Fruit fly (Drosophila melanogaster) whole organism, embryonic: ENCODE measurements around the gene Wsck.

Experiments
- CG10274 ChIP-seq: fragments of 200-800 bp; sonication (Bioruptor generic); optimal IDR thresholded peaks from 3 replicates; lab custom pipeline; 2017; ENCODE audit warnings: missing biosample characterization, mild to moderate bottlenecking, missing genetic modification characterization
- CG10321 ChIP-seq: fragments of 200-800 bp; sonication (Bioruptor generic); IDR thresholded peaks from 2 replicates; pipeline ENCODE4 v1.3.6; 2022; ENCODE audit warnings: missing biosample characterization, missing genetic modification characterization
- CG11398 ChIP-seq: fragments of 200-800 bp; sonication (Bioruptor generic); optimal IDR thresholded peaks from 2 replicates; lab custom pipeline; 2016; ENCODE audit warnings: missing biosample characterization, missing genetic modification characterization
- CG12071 ChIP-seq: fragments of 200-800 bp; sonication (Bioruptor generic); optimal IDR thresholded peaks from 3 replicates; lab custom pipeline; 2018; ENCODE audit warnings: missing biosample characterization, mild to moderate bottlenecking, missing genetic modification characterization
- CG12219 ChIP-seq: fragments of 200-800 bp; sonication (Bioruptor generic); optimal IDR thresholded peaks from 3 replicates; lab custom pipeline; 2018; ENCODE audit warnings: missing biosample characterization, mild to moderate bottlenecking, missing genetic modification characterization
- CG16863 ChIP-seq: fragments of 200-800 bp; sonication (Bioruptor generic); optimal IDR thresholded peaks from 3 replicates; lab custom pipeline; 2016; ENCODE audit warnings: missing biosample characterization, missing genetic modification characterization
- CG17385 ChIP-seq: fragments of 200-800 bp; sonication (Bioruptor generic); optimal IDR thresholded peaks from 3 replicates; lab custom pipeline; 2018; ENCODE audit warnings: missing biosample characterization, mild to moderate bottlenecking, missing genetic modification characterization
- CG18619 ChIP-seq: fragments of 200-800 bp; sonication (Bioruptor generic); optimal IDR thresholded peaks from 3 replicates; lab custom pipeline; 2017; ENCODE audit warnings: missing biosample characterization, mild to moderate bottlenecking, missing genetic modification characterization
- CG2889 ChIP-seq: fragments of 200-800 bp; sonication (Bioruptor generic); IDR thresholded peaks from 3 replicates; pipeline ENCODE4 v1.3.6; 2022; ENCODE audit warnings: missing biosample characterization, missing genetic modification characterization
- CG5245 ChIP-seq: fragments of 200-800 bp; sonication (Bioruptor generic); optimal IDR thresholded peaks from 3 replicates; lab custom pipeline; 2016; ENCODE audit warnings: missing biosample characterization, missing genetic modification characterization
- CG6254 ChIP-seq: fragments of 200-800 bp; sonication (Bioruptor generic); optimal IDR thresholded peaks from 3 replicates; lab custom pipeline; 2017; ENCODE audit warnings: mild to moderate bottlenecking, missing biosample characterization, missing genetic modification reagents, missing genetic modification characterization
- CG6813 ChIP-seq: fragments of 200-800 bp; sonication (Bioruptor generic); optimal IDR thresholded peaks from 2 replicates; lab custom pipeline; 2017; ENCODE audit warnings: missing biosample characterization, missing genetic modification characterization, mild to moderate bottlenecking, moderate library complexity, missing genetic modification reagents
- CG8478 ChIP-seq: fragments of >200 bp; optimal IDR thresholded peaks from 2 replicates; lab custom pipeline; 2018
- CG9437 ChIP-seq: fragments of 200-800 bp; sonication (Bioruptor generic); optimal IDR thresholded peaks from 2 replicates; lab custom pipeline; 2018; ENCODE audit warnings: missing biosample characterization, mild to moderate bottlenecking, missing genetic modification characterization
- Deaf1 ChIP-seq: fragments of 200-800 bp; optimal IDR thresholded peaks from 3 replicates; lab custom pipeline; 2019; ENCODE audit warnings: missing biosample characterization, mild to moderate bottlenecking, missing genetic modification characterization, moderate library complexity
- Dip2 ChIP-seq: fragments of 200-800 bp; sonication (Bioruptor generic); IDR thresholded peaks from 2 replicates; pipeline ENCODE4 v1.3.6; 2022; ENCODE audit warnings: missing biosample characterization, missing genetic modification characterization
- Dip3 ChIP-seq: fragments of 200-800 bp; sonication (Bioruptor generic); optimal IDR thresholded peaks from 3 replicates; lab custom pipeline; 2016; ENCODE audit warnings: missing biosample characterization, missing genetic modification characterization
- Gsc ChIP-seq: fragments of 200-800 bp; sonication (Bioruptor generic); IDR thresholded peaks from 2 replicates; pipeline ENCODE4 v1.3.6; 2022; ENCODE audit warnings: missing biosample characterization, missing genetic modification characterization
- Hmx ChIP-seq: fragments of 200-800 bp; sonication (Bioruptor generic); optimal IDR thresholded peaks from 2 replicates; lab custom pipeline; 2016; ENCODE audit warnings: missing biosample characterization, missing genetic modification characterization
- MTF-1 ChIP-seq: fragments of 200-800 bp; sonication (Bioruptor generic); optimal IDR thresholded peaks from 2 replicates; lab custom pipeline; 2018; ENCODE audit warnings: missing biosample characterization, mild to moderate bottlenecking, missing genetic modification characterization, borderline replicate concordance
- NFAT ChIP-seq: fragments of 200-800 bp; sonication (Bioruptor generic); IDR thresholded peaks from 2 replicates; pipeline ENCODE4 v1.3.6; 2022; ENCODE audit warnings: missing biosample characterization, missing genetic modification characterization
- Rx ChIP-seq: fragments of 200-800 bp; sonication (Bioruptor generic); IDR thresholded peaks from 2 replicates; pipeline ENCODE4 v1.3.6; 2022; ENCODE audit warnings: missing biosample characterization, missing genetic modification characterization
- Sry-δ ChIP-seq: fragments of 200-800 bp; sonication (Bioruptor generic); optimal IDR thresholded peaks from 2 replicates; lab custom pipeline; 2016; ENCODE audit warnings: missing biosample characterization, missing genetic modification characterization
- Xbp1 ChIP-seq: fragments of 200-800 bp; sonication (Bioruptor generic); optimal IDR thresholded peaks from 3 replicates; lab custom pipeline; 2016; ENCODE audit warnings: missing biosample characterization, mild to moderate bottlenecking, missing genetic modification characterization
- ab ChIP-seq: fragments of 200-800 bp; sonication (Bioruptor generic); optimal IDR thresholded peaks from 2 replicates; lab custom pipeline; 2016; ENCODE audit warnings: missing biosample characterization, missing genetic modification characterization
- aop ChIP-seq: fragments of 200-800 bp; sonication (Bioruptor generic); IDR thresholded peaks from 2 replicates; pipeline ENCODE4 v1.3.6; 2022; ENCODE audit warnings: missing biosample characterization, missing genetic modification characterization
- ash1 ChIP-seq: fragments of 200-800 bp; sonication (Bioruptor generic); optimal IDR thresholded peaks from 2 replicates; lab custom pipeline; 2018; ENCODE audit warnings: missing biosample characterization, mild to moderate bottlenecking, missing genetic modification characterization
- bcd ChIP-seq: fragments of 200-800 bp; sonication (Bioruptor generic); optimal IDR thresholded peaks from 2 replicates; lab custom pipeline; 2017; ENCODE audit warnings: missing biosample characterization, mild to moderate bottlenecking, missing genetic modification characterization
- cad ChIP-seq: fragments of >200 bp; optimal IDR thresholded peaks from 2 replicates; lab custom pipeline; 2017; ENCODE audit warnings: missing biosample characterization, missing genetic modification characterization
- crp ChIP-seq, 2 experiments: fragments of 200-800 bp; sonication (Bioruptor generic); optimal IDR thresholded peaks; 2 replicates in 1 of 2; 3 replicates in 1 of 2; lab custom pipeline; 2017; ENCODE audit warnings: missing biosample characterization in 2 of 2, missing genetic modification characterization in 2 of 2, mild to moderate bottlenecking in 1 of 2, moderate library complexity in 1 of 2
- dati ChIP-seq: fragments of 200-800 bp; sonication (Bioruptor generic); IDR thresholded peaks from 2 replicates; pipeline ENCODE4 v1.3.6; 2022; ENCODE audit warnings: missing biosample characterization, missing genetic modification characterization
- dmrt99B ChIP-seq: fragments of 200-800 bp; sonication (Bioruptor generic); optimal IDR thresholded peaks from 2 replicates; lab custom pipeline; 2018; ENCODE audit warnings: missing biosample characterization, mild to moderate bottlenecking, missing genetic modification characterization, moderate library complexity
- dysf ChIP-seq: fragments of 200-800 bp; sonication (Bioruptor generic); IDR thresholded peaks from 3 replicates; pipeline ENCODE4 v1.3.6; 2022; ENCODE audit warnings: missing biosample characterization, missing genetic modification characterization
- emc ChIP-seq: fragments of 200-800 bp; sonication (Bioruptor generic); optimal IDR thresholded peaks from 2 replicates; lab custom pipeline; 2016; ENCODE audit warnings: missing biosample characterization, missing genetic modification characterization
- exex ChIP-seq: fragments of 200-800 bp; sonication (Bioruptor generic); optimal IDR thresholded peaks from 4 replicates; lab custom pipeline; 2018; ENCODE audit warnings: missing biosample characterization, mild to moderate bottlenecking, missing genetic modification characterization, moderate library complexity
- gsb-n ChIP-seq: fragments of 200-800 bp; sonication (Bioruptor generic); optimal IDR thresholded peaks from 3 replicates; lab custom pipeline; 2018; ENCODE audit warnings: missing biosample characterization, mild to moderate bottlenecking, missing genetic modification characterization
- kni ChIP-seq: fragments of 200-800 bp; sonication (Bioruptor generic); optimal IDR thresholded peaks from 3 replicates; lab custom pipeline; 2017; ENCODE audit warnings: mild to moderate bottlenecking, missing biosample characterization, missing genetic modification reagents, missing genetic modification characterization
- lab ChIP-seq: fragments of 200-800 bp; sonication (Bioruptor generic); optimal IDR thresholded peaks from 3 replicates; lab custom pipeline; 2017; ENCODE audit warnings: missing biosample characterization, missing genetic modification characterization, mild to moderate bottlenecking, moderate library complexity, missing genetic modification reagents
- luna ChIP-seq: fragments of 200-800 bp; sonication (Bioruptor generic); optimal IDR thresholded peaks from 2 replicates; lab custom pipeline; 2016; ENCODE audit warnings: missing biosample characterization, missing genetic modification characterization
- maf-S ChIP-seq: fragments of 200-800 bp; sonication (Bioruptor generic); optimal IDR thresholded peaks from 2 replicates; lab custom pipeline; 2016; ENCODE audit warnings: missing biosample characterization, missing genetic modification characterization
- nau ChIP-seq: fragments of 200-800 bp; sonication (Bioruptor generic); optimal IDR thresholded peaks from 3 replicates; lab custom pipeline; 2017; ENCODE audit warnings: missing biosample characterization, mild to moderate bottlenecking, missing genetic modification characterization, missing genetic modification reagents
- nerfin-2 ChIP-seq: fragments of 200-800 bp; sonication (Bioruptor generic); IDR thresholded peaks from 2 replicates; pipeline ENCODE4 v1.3.6; 2022; ENCODE audit warnings: missing biosample characterization, missing genetic modification characterization; ENCODE audit not compliant: partially characterized antibody
- prd ChIP-seq, 3 experiments: fragments of >200 bp in 2 of 3; fragments of 200-800 bp in 1 of 3; sonication (Bioruptor generic) in 1 of 3; optimal IDR thresholded peaks in 2 of 3; IDR thresholded peaks in 1 of 3; 2 replicates in 2 of 3; 3 replicates in 1 of 3; pipeline versions ENCODE4 v1.3.6 to Lab custom; 2017 to 2022; ENCODE audit warnings: missing biosample characterization in 1 of 3, missing genetic modification characterization in 1 of 3
- run ChIP-seq: fragments of 200-800 bp; sonication (Bioruptor generic); optimal IDR thresholded peaks from 3 replicates; lab custom pipeline; 2018; ENCODE audit warnings: missing biosample characterization, mild to moderate bottlenecking, missing genetic modification characterization
- sr ChIP-seq: fragments of 200-800 bp; sonication (Bioruptor generic); IDR thresholded peaks from 3 replicates; pipeline ENCODE4 v1.3.6; 2022; ENCODE audit warnings: missing biosample characterization, missing genetic modification characterization
- stwl ChIP-seq: fragments of 200-800 bp; sonication (Bioruptor generic); optimal IDR thresholded peaks from 3 replicates; lab custom pipeline; 2018; ENCODE audit warnings: missing biosample characterization, mild to moderate bottlenecking, missing genetic modification characterization, moderate library complexity
- tgo ChIP-seq: fragments of 200-800 bp; sonication (Bioruptor generic); IDR thresholded peaks from 3 replicates; pipeline ENCODE4 v1.3.6; 2022; ENCODE audit warnings: missing biosample characterization, missing genetic modification characterization
- tio ChIP-seq: fragments of 200-800 bp; sonication (Bioruptor generic); optimal IDR thresholded peaks from 2 replicates; lab custom pipeline; 2017; ENCODE audit warnings: missing biosample characterization, missing genetic modification characterization, inconsistent platforms
- trem ChIP-seq: fragments of 200-800 bp; optimal IDR thresholded peaks from 3 replicates; lab custom pipeline; 2019; ENCODE audit warnings: missing biosample characterization, mild to moderate bottlenecking, missing genetic modification characterization, moderate library complexity

Wsck gene

DNA sequence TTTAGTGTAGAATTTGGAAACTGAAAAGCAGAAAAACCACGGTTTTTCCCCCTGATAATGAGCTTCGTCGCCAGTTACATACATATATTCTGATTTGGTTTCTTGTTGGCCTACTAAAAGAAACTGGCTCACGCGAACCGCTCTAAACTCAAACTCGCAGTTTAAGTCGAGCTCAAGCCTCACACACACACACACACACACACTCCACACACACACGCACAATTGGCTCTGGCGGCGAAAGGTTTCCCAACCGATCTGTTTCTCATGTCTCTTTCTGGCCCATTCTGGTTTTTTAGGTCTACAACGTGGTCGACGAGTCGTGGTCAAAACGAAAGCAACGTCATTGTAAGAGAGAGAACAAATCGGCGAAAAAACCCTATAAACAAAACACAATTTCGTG lies 39.6 kb downstream of the Wsck start (continued):
- TF ChIP-seq Hmx (GFP tag; lab: Kevin White, UChicago) (no peak), stwl (tag; lab: Kevin White, UChicago) (no peak), maf-S (GFP tag; lab: Kevin White, UChicago) (no peak), crp (GFP tag; optimal IDR thresholded peaks at IDR 0.05; lab: Kevin White, UChicago) (no peak), dysf (no peak), run (no peak), Dip2 (GFP tag; lab: Robert Waterston, UW) (no peak), MTF-1 (no peak), ash1 (GFP tag; lab: Kevin White, UChicago) (no peak), NFAT (GFP tag; lab: Robert Waterston, UW) (no peak), ab (no peak), Dip3 (GFP tag; lab: Kevin White, UChicago) (no peak), bcd (no peak)
- TF ChIP-seq, all 482 proteins: peak for 6

- no peak for TF ChIP-seq CG11398 (GFP tag; lab: Kevin White, UChicago)
- TF ChIP-seq dmrt99B (tag; lab: Kevin White, UChicago): no peak
- TF ChIP-seq dati: no peak
- TF ChIP-seq CG5245: no peak
- no peak for TF ChIP-seq tio (GFP tag; lab: Kevin White, UChicago)
- no peak for TF ChIP-seq Rx (GFP tag; lab: Robert Waterston, UW)
- TF ChIP-seq gsb-n (tag; lab: Kevin White, UChicago): no peak
- TF ChIP-seq CG10321 (GFP tag; lab: Robert Waterston, UW): no peak
- TF ChIP-seq sr (GFP tag; lab: Robert Waterston, UW): no peak
- no peak for TF ChIP-seq CG6813
- no peak for TF ChIP-seq ash1 (GFP tag; lab: Kevin White, UChicago)
- TF ChIP-seq CG12219 (GFP tag; lab: Kevin White, UChicago): no peak
- TF ChIP-seq trem (tag; lab: Kevin White, UChicago): peak; percentile 2
- no peak for TF ChIP-seq prd (optimal IDR thresholded peaks at IDR 0.05; lab: Kevin White, UChicago)
- no peak for TF ChIP-seq prd (GFP tag; IDR thresholded peaks at IDR 0.05; lab: Robert Waterston, UW)
- no peak for TF ChIP-seq CG10274 (GFP tag; lab: Kevin White, UChicago)
- TF ChIP-seq tgo: no peak
- no peak for TF ChIP-seq Gsc (GFP tag; lab: Robert Waterston, UW)
- no peak for TF ChIP-seq aop (GFP tag; lab: Robert Waterston, UW)
- peak; percentile 6 for TF ChIP-seq lab (GFP tag; lab: Kevin White, UChicago)
- TF ChIP-seq CG9437 (GFP tag; lab: Kevin White, UChicago): no peak
- peak; percentile 42 for TF ChIP-seq kni (GFP tag; lab: Kevin White, UChicago)
- TF ChIP-seq emc (GFP tag; lab: Kevin White, UChicago): no peak
- no peak for TF ChIP-seq CG8478 (lab: Kevin White, UChicago)
- no peak for TF ChIP-seq cad
- TF ChIP-seq CG17385 (GFP tag; lab: Kevin White, UChicago): no peak
- TF ChIP-seq Sry-δ (GFP tag; lab: Kevin White, UChicago): no peak
- TF ChIP-seq nau: peak; percentile 42
- TF ChIP-seq nerfin-2 (GFP tag; lab: Robert Waterston, UW): no peak
- TF ChIP-seq CG2889 (GFP tag; lab: Robert Waterston, UW): no peak
- TF ChIP-seq CG18619 (GFP tag; lab: Kevin White, UChicago): no peak
- TF ChIP-seq CG12071 (GFP tag; lab: Kevin White, UChicago): no peak
- TF ChIP-seq Xbp1 (GFP tag; lab: Kevin White, UChicago): no peak
- TF ChIP-seq CG16863 (GFP tag; lab: Kevin White, UChicago): no peak
- peak; percentile 20 for TF ChIP-seq Deaf1 (tag; lab: Kevin White, UChicago)
- no peak for TF ChIP-seq exex (tag; lab: Kevin White, UChicago)
- TF ChIP-seq CG6254 (GFP tag; lab: Kevin White, UChicago): no peak
- no peak for TF ChIP-seq luna (GFP tag; lab: Kevin White, UChicago)
These were observed 40.8 kb downstream of the Wsck start for dm6 chr3R:24588829-24589638.
